Worm (Caenorhabditis elegans) whole organism, early embryonic: Measurements from ENCODE around the gene sut-1.

ENCODE experiments used
- B0310.2 ChIP-seq: sonication (generic microtip); optimal IDR thresholded peaks from 2 replicates; lab custom pipeline; 2016; ENCODE audit warnings: mild to moderate bottlenecking, missing genetic modification characterization, missing compliant biosample characterization
- ama-1 ChIP-seq: fragments of 150-350 bp; optimal IDR thresholded peaks from 2 replicates; lab custom pipeline; 2014

- TF ChIP-seq ama-1 (lab: Kevin White, UChicago) (no peak), B0310.2 (tag; lab: Kevin White, UChicago) (no peak)
Measured at ce11 chrII:1133295-1133694, 10.2 kb upstream of the sut-1 start.
